Worm (Caenorhabditis elegans): Measurements from ENCODE around the gene rib-2.

DNA sequence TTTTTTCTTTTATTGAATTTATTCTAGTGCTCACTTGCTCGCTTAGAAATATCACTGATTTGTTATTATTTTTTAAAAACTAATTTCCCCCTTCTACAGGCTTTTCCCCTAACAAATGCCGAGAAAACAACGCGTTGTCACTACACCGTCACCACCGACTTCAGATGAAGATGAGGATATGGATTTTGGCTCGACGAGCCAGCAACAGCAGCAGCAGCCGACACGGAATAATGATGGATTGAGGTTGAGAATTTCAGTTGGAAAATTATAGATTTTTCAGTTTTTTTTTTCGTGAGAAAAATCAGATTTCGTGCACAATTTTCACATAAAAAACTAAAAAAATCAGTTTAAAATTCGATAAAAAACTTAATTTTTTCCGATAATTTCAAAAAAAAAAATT is 20.4 kb downstream of the rib-2 start, which contains the start of gene dpy-28:
- TF ChIP-seq tbp1 (GFP tag; optimal IDR thresholded peaks at IDR 0.05): no peak
- TF ChIP-seq ets-4 (GFP tag; optimal IDR thresholded peaks at IDR 0.05): no peak
- TF ChIP-seq K11D2.4 (GFP tag; IDR thresholded peaks at IDR 0.05): no peak
- no peak for TF ChIP-seq hsf-1 (GFP tag; IDR thresholded peaks at IDR 0.05)
- no peak for TF ChIP-seq snpc-4 (GFP tag; optimal IDR thresholded peaks at IDR 0.05)
- no peak for TF ChIP-seq snpc-4 (tag; optimal IDR thresholded peaks at IDR 0.05)
- no peak for TF ChIP-seq pha-4 (tag; optimal IDR thresholded peaks at IDR 0.05)
- TF ChIP-seq F33H1.4 (GFP tag; IDR thresholded peaks at IDR 0.05): no peak
- TF ChIP-seq B0019.2 (GFP tag; conservative IDR thresholded peaks at IDR 0.05): no peak
- TF ChIP-seq nfyb-1 (GFP tag; IDR thresholded peaks at IDR 0.05): no peak
- TF ChIP-seq lsy-27 (tag; optimal IDR thresholded peaks at IDR 0.05; ENCODE audit: borderline replicate concordance, insufficient read depth): no peak
- TF ChIP-seq B0261.1 (tag; optimal IDR thresholded peaks at IDR 0.05): no peak
- no peak for TF ChIP-seq tbx-9 (tag; optimal IDR thresholded peaks at IDR 0.05; ENCODE audit: borderline replicate concordance)

Data from whole organism, young adult.